Fruit fly (Drosophila melanogaster): ENCODE results near the gene CG7600.
A peak's percentile ranks its signal among the peaks of the same experiment; 100 is the strongest.

CG7600 gene

DNA sequence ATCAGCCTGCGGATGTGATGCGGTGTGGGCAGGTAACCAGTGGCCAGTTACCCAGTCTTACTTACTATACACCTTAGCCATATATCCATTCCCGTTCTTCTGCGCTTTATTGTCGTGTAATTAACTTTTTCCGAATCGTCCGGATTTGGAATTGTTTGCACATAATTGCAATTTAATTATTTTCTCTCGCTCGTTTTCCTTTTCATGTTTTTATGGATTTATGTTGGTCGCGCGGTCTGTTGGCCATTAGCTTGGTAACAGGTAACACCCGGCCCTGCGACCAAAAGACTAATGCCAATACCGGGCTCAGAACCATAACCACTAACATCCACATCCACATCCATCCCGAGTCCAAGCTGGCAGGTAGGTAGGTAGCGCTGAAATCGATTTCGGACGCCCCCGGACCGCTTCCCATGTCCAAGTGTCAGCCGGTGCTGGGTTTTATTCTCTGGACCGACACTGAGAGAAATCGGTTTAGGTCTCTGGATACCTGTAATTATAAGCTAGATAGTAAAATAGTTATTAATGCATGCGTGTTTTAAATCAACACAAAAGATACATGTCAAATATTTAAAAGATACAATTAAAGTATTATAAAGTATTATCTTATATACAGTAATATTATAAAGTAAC lies 26.7 kb downstream of the CG7600 start (continued):
- TF ChIP-seq CG17912 (GFP tag; optimal IDR thresholded peaks at IDR 0.05) (no peak), tgo (GFP tag; IDR thresholded peaks at IDR 0.05) (no peak), zf30C (GFP tag; optimal IDR thresholded peaks at IDR 0.05) (peak; percentile 73), chm (GFP tag; IDR thresholded peaks at IDR 0.05) (no peak), CG12769 (tag; optimal IDR thresholded peaks at IDR 0.05) (no peak), Xrp1 (GFP tag; IDR thresholded peaks at IDR 0.05) (no peak), CkIIα-i1 (GFP tag; IDR thresholded peaks at IDR 0.05) (no peak), twi (tag; optimal IDR thresholded peaks at IDR 0.05) (peak; percentile 11), yki (optimal IDR thresholded peaks at IDR 0.05) (no peak), gsb (GFP tag; IDR thresholded peaks at IDR 0.05) (no peak), Hsf (GFP tag; optimal IDR thresholded peaks at IDR 0.05) (no peak), pros (GFP tag; optimal IDR thresholded peaks at IDR 0.05) (no peak), nmo (GFP tag; optimal IDR thresholded peaks at IDR 0.05) (peak; percentile 13), CG6813 (GFP tag; optimal IDR thresholded peaks at IDR 0.05) (no peak), Nf-YB (GFP tag; optimal IDR thresholded peaks at IDR 0.05) (no peak), YL-1 (GFP tag; optimal IDR thresholded peaks at IDR 0.05) (no peak), CG6854 (GFP tag; optimal IDR thresholded peaks at IDR 0.05) (no peak), onecut (GFP tag; IDR thresholded peaks at IDR 0.05) (no peak), CG7271 (tag; optimal IDR thresholded peaks at IDR 0.05) (peak; percentile 86), CG7963 (GFP tag; IDR thresholded peaks at IDR 0.05; ENCODE audit: partially characterized antibody) (0 out of 3 replicates have a peak, but pooled peaks have one; percentile 26), CG10431 (GFP tag; optimal IDR thresholded peaks at IDR 0.05) (no peak), cad (GFP tag; optimal IDR thresholded peaks at IDR 0.05) (peak; percentile 90), dimm (GFP tag; IDR thresholded peaks at IDR 0.05) (no peak), sr (GFP tag; IDR thresholded peaks at IDR 0.05) (no peak), gem (tag; optimal IDR thresholded peaks at IDR 0.05) (peak; percentile 3), CHES-1-like (GFP tag; optimal IDR thresholded peaks at IDR 0.05) (no peak), Deaf1 (tag; optimal IDR thresholded peaks at IDR 0.05) (no peak), ssp (GFP tag; IDR thresholded peaks at IDR 0.05) (no peak), CG43689 (GFP tag; IDR thresholded peaks at IDR 0.05) (no peak), repo (GFP tag; optimal IDR thresholded peaks at IDR 0.05) (no peak), bab2 (GFP tag; optimal IDR thresholded peaks at IDR 0.05) (no peak), al (GFP tag; IDR thresholded peaks at IDR 0.05) (no peak), Spps (tag; optimal IDR thresholded peaks at IDR 0.05) (no peak), Fer3 (tag; optimal IDR thresholded peaks at IDR 0.05) (no peak), h (optimal IDR thresholded peaks at IDR 0.05) (no peak), dmrt99B (tag; optimal IDR thresholded peaks at IDR 0.05) (no peak)

DNA sequence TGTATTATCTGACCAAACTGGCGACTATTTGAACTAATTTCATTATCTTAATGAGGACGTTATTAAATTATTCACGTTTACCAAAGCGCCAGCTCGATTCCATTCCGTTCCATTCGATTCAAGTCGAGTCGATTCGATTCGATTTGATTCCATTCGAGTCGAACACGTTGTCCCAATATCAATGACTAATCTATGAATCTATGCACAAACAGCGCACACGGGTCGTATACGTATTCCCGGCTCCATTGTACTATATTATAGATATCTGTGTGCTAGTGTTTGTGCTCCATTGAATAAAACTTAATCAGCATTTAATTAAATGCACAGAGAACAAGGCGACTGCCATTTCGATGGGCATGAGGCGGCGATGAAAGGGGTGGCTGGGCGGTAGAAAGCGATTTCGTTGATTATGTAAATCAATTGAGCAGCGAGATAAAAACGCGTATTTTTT lies 28.6 kb downstream of the CG7600 start:
- TF ChIP-seq HmgZ (tag; optimal IDR thresholded peaks at IDR 0.05) (peak; percentile 14), CG6813 (GFP tag; optimal IDR thresholded peaks at IDR 0.05) (peak; percentile 1), fu2 (GFP tag; optimal IDR thresholded peaks at IDR 0.05) (no peak), Awh (GFP tag; IDR thresholded peaks at IDR 0.05) (no peak), chinmo (GFP tag; IDR thresholded peaks at IDR 0.05; ENCODE audit: partially characterized antibody) (peak; percentile 88; the same call in 3 of the 4 replicates), grn (GFP tag; optimal IDR thresholded peaks at IDR 0.05) (peak; percentile 77), CG15479 (GFP tag; optimal IDR thresholded peaks at IDR 0.05) (no peak), CG8290 (GFP tag; optimal IDR thresholded peaks at IDR 0.05) (no peak), CG8290 (tag; optimal IDR thresholded peaks at IDR 0.05) (peak in 1 of 2 experiments; percentile 47), phol (tag; optimal IDR thresholded peaks at IDR 0.05) (no peak), cwo (GFP tag; optimal IDR thresholded peaks at IDR 0.05) (peak; percentile 78), CG6272 (GFP tag; IDR thresholded peaks at IDR 0.05) (no peak), Hmr (GFP tag; optimal IDR thresholded peaks at IDR 0.05) (no peak), gsb-n (tag; optimal IDR thresholded peaks at IDR 0.05) (no peak), CG4424 (GFP tag; optimal IDR thresholded peaks at IDR 0.05) (no peak), CG5180 (GFP tag; optimal IDR thresholded peaks at IDR 0.05) (peak; percentile 64), ash1 (GFP tag; optimal IDR thresholded peaks at IDR 0.05) (no peak), CG12769 (tag; optimal IDR thresholded peaks at IDR 0.05) (peak; percentile 48), cg (GFP tag; optimal IDR thresholded peaks at IDR 0.05) (peak; percentile 31)
